Worm (Caenorhabditis elegans): ENCODE measurements around the gene pha-2.

Gene pha-2

DNA sequence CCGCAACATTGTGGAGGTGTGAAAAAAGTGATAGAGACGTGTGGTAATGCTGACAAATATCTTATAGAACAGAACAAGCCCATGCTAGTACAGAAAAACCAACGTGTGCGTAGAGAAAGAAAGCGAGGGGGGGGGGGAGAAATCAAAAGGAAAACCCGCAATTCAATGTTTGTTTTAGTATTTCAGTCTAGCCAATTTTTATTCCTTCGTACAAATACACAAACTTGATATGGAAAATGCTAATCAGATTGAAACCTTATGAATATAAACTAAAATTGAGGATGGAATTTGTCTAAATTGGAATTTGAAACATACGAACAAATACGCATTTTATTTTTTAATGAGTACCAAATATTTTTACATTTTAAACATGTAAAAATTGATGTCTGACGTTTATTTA, 49.0 kb downstream of the pha-2 start, which contains the start of gene mrp-1:
Gene mrp-1 (minus strand): TSS at position 101 of the 400 bp plus-strand sequence.
- no peak for TF ChIP-seq ceh-34 (tag; optimal IDR thresholded peaks at IDR 0.05)
- TF ChIP-seq ceh-31 (tag; optimal IDR thresholded peaks at IDR 0.05) = no peak
- TF ChIP-seq Y22D7AL.16 (tag; optimal IDR thresholded peaks at IDR 0.05) = no peak
- no peak for TF ChIP-seq odd-2 (tag; optimal IDR thresholded peaks at IDR 0.05)
- no peak for TF ChIP-seq sdc-2 (tag; optimal IDR thresholded peaks at IDR 0.05)

DNA sequence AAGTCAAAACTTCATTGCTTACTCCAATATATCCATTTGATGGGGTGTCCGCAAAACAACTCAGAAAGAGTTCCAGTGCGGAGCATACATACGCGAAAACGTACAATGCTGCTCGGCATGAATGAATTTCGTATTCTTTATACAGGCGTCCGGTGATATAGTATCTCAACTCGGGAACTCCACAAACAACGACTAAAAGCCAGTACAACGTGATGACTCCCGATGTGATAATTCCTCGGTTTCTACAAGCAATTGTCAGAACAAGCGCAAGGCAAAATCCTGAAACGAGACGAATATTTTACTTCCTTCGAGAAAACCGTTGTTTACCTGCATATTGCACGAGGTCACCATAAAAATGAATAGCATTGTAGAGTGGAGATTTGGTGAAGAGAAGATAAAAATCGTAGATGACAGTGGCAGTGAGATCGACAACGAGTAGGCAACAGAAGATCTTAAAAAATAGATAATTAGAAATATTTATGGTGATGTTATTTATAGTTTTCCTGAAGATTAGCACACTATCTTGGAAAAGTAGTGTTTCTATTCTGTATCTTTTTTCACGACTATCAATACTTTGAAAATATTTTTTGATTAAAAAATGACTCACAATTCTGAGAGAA, 51.1 kb downstream of the pha-2 start:
- TF ChIP-seq sox-2 (GFP tag; IDR thresholded peaks at IDR 0.05) = no peak
- no peak for TF ChIP-seq hlh-15 (tag; optimal IDR thresholded peaks at IDR 0.05)
